Fruit fly (Drosophila melanogaster) ovary, adult (tissue): Measurements from ENCODE around the gene CG13998.
A peak's percentile ranks its signal among the peaks of the same experiment; 100 is the strongest.

Source experiments
- CG17801 ChIP-seq: fragments of 200-800 bp; optimal IDR thresholded peaks from 2 replicates; lab custom pipeline; 2019; ENCODE audit warnings: missing biosample characterization, mild to moderate bottlenecking, missing genetic modification characterization, moderate library complexity; ENCODE audit not compliant: partially characterized antibody

Gene CG13998

dm6 chr2L:5964851-5965250 is 8.2 kb upstream of the CG13998 start, which contains the start of gene psd:
TSS of gene psd (minus strand) at chr2L:5964951.
- no peak for TF ChIP-seq CG17801 (GFP tag; lab: Kevin White, UChicago)

DNA sequence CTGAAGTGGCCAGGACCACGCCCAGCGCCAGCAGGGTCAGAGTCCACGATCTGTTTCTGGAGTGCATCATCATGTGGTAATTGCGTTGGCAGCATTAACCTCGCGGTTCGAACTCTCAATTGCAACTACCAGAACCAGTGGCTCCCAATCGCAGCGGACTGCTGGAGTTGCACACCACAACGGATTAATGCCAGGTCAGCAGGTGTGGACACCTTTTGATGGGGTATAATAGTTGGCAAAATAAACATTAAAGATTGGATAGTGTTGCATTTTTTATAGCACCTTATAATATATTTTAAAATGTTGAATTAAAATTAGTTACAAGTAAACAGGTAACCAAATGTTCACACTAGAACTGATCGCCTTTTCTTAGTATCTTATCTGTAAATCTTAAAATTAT is 7.6 kb upstream of the CG13998 start:
- no peak for TF ChIP-seq CG17801 (GFP tag; lab: Kevin White, UChicago)

DNA sequence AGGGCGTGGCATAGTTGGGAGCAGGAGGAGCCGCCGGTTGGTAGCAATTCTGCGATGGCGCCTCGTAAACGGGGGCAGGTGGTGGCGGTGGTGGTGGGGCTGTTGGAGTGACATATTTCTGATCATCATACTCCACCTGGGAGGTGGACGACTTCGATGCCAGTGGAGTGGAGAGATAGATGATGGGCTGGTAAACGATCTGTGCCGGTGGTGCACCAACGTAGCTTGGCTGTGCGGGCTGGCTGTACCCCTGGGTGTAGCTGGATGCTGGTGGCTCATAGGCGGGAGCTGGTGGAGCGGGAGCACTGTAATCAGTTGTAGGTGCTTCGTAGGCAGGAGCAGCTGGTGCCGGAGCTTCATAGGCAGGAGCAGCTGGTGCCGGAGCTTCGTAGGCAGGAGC is 6.6 kb upstream of the CG13998 start:
- no peak for TF ChIP-seq CG17801 (GFP tag; lab: Kevin White, UChicago)

DNA sequence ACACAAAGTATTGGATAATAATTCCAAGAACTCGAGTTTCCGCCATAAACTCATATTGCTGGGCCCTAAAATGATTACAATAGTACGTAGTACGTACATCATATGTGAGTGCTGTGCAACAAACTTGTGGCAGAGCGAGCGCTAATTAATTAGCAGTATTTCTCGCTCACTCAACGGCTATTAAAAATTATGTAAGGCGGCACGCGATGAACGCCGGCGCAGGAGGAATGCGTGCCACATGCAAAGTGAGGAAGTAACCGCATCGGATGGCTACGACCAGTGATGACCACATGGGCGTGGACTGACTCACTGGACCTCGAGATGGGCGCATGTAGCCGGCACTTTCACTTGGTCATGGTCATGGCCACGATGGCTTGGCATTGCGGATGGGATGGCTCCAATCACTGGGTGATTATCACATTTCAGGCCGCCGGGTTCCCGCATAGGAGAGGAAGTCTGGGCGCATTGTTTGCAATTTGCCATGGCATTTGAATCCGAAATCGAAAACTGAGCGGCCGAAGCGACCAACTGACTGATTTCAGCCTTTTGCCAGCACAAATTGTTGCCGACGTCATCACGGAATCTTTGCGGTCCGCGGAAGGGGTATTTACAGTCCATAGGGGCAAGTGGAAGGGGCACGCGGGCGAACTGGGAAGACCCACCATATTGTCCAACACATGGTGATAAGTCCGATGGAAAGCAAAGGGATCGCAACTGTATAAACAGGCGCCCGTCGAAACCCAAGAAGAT is 4.7 kb upstream of the CG13998 start:
- TF ChIP-seq CG17801 (GFP tag; lab: Kevin White, UChicago): no peak

- no peak for TF ChIP-seq CG17801 (GFP tag; lab: Kevin White, UChicago)
Observed at dm6 chr2L:5959863-5960658, 3.4 kb upstream of the CG13998 start, which contains the start of gene Vm26Aa. TSS of gene Vm26Aa (minus strand) at chr2L:5960340.

DNA sequence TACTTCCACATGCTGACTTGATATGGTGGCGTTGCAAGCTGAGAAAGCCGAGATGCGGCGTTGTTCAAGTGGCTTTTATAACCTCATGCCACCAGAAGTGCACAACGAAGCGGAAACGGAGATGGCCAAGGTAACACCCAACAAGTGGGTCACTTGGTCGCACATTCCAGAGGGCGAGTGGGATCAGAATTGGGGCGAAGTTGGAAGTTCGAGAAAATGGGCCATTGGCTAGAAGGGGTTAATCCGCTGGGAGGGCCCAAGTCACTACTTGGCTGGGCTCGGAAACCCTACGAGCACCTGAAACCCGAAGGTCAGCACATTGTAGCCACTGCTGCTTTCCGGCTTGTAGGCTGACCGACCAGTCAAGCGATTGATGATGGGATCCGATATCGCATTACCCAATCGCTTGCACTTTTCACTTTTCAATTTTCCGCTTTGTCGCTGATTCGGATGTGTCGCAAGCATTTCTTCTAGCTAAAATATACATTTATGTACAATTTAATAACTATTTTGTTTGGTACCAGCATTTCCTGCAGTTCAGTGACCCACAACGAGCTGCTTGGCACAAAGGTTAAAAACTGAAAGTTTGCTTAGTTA is 2.1 kb upstream of the CG13998 start, which contains the start of gene Vm26Ac:
Gene Vm26Ac (minus strand): TSS at position 51 of the 597 bp plus-strand sequence.
- TF ChIP-seq CG17801 (GFP tag; lab: Kevin White, UChicago): no peak

DNA sequence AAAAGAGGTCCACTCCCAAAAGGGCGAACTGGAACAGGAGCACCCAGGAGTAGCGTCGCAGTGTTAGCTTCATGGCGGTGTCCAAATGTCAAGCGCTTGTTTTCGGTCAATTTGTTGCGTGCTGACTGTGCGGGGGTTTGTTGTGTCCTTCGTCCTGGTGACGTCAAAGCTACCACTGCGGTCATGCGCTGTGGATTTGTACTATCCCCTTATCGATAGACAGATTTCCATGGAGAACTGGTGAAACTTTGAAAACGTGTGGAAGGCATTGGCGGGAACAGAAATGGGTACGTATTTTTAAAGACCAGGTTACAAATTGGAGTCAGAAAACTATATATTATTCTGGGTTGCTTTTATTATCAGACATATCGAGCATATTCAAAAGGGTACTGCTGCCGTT is 466 bp downstream of the CG13998 start, which contains the start of gene CG13999:
Gene CG13999 (minus strand): TSS at position 314 of the 400 bp plus-strand sequence.
- no peak for TF ChIP-seq CG17801 (GFP tag; lab: Kevin White, UChicago)

DNA sequence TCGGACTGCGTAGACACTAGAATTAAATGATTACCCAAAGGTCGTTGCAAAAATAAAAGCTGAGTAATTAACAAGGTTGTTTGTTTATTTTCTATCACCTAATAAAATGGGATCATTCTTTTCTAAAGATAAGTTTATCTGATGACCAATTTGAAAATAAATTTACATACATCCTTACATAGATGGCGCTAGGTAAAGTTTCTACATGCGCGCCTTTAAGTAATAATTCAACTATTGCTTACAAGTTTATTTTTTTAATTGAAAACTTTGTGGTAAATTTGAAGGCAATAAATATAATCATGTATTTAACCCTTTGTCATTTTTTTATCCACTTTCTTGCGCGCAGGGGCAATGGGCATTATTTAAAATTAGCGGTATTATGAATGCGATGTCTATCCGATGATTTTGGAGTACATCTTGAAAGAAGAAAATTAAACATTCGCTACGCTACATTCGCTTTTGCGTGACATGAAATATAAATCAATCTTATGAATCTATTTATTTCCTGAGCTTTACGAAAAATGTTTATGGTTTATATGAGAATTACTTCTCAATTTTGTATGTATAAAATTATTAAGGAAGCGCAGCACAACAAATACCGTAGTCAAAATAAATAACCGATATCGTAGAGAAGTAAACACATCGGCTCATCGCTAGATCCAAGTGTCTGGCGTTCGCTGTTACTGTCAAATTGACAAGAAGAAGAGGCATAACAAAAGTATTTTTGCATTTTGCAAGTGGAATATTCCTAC is 7.7 kb downstream of the CG13998 start, which contains the start of gene CG9044:
Gene CG9044 (plus strand): TSS at position 676 of the 752 bp plus-strand sequence.
- peak; percentile 9 for TF ChIP-seq CG17801 (GFP tag; lab: Kevin White, UChicago)

DNA sequence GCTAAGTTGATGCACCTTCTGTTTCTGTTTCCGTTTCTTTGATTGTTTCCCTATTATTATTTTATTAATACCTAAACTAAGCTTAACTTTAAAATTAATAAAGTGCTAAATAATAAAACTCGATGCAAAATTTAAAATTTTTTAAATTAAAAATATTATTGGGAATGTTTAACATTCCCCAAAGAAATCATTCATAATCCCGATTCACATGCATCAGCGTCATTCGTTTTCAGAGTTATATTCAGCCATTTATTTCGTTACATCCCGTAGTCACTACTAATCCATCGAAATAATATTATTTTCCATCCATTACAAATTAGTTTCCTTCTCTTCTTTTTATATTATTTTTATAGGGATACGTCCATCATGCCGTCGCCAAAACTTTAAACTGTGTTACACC is 9.1 kb downstream of the CG13998 start:
- TF ChIP-seq CG17801 (GFP tag; lab: Kevin White, UChicago): no peak

dm6 chr2L:5946728-5947127 is 9.9 kb downstream of the CG13998 start:
- peak; percentile 50 for TF ChIP-seq CG17801 (GFP tag; lab: Kevin White, UChicago)

- no peak for TF ChIP-seq CG17801 (GFP tag; lab: Kevin White, UChicago)
Observed at dm6 chr2L:5945651-5946547, 10.7 kb downstream of the CG13998 start.

dm6 chr2L:5944305-5945282 is 12.0 kb downstream of the CG13998 start:
- TF ChIP-seq CG17801 (GFP tag; lab: Kevin White, UChicago): no peak
